Worm (Caenorhabditis elegans) whole organism, mixed stage, embryonic: ENCODE results near the gene sax-7.
A peak's percentile ranks its signal among the peaks of the same experiment; 100 is the strongest.

Experiments
- M03D4.4 ChIP-seq: sonication (generic microtip); optimal IDR thresholded peaks from 2 replicates; lab custom pipeline; 2017; ENCODE audit warnings: mild to moderate bottlenecking, missing genetic modification characterization, missing compliant biosample characterization
- bed-3 ChIP-seq: fragments of 200-800 bp; sonication (Bioruptor generic); optimal IDR thresholded peaks from 3 replicates; lab custom pipeline; 2018; ENCODE audit warnings: mild to moderate bottlenecking, missing genetic modification characterization, moderate library complexity, missing compliant biosample characterization
- blmp-1 ChIP-seq: fragments of 150-350 bp; optimal IDR thresholded peaks from 2 replicates; lab custom pipeline; 2014; ENCODE audit warnings: missing biosample characterization, missing genetic modification characterization
- ceh-39 ChIP-seq: fragments of 150-350 bp; optimal IDR thresholded peaks from 2 replicates; lab custom pipeline; 2014; ENCODE audit warnings: missing biosample characterization, missing genetic modification characterization
- ceh-43 ChIP-seq: fragments of 200-800 bp; sonication (Bioruptor generic); optimal IDR thresholded peaks from 2 replicates; lab custom pipeline; 2018; ENCODE audit warnings: mild to moderate bottlenecking, missing genetic modification characterization, moderate library complexity, missing compliant biosample characterization
- ceh-83 ChIP-seq: fragments of 200-800 bp; sonication (Bioruptor generic); optimal IDR thresholded peaks from 2 replicates; lab custom pipeline; 2018; ENCODE audit warnings: mild to moderate bottlenecking, missing genetic modification characterization, missing compliant biosample characterization
- ces-1 ChIP-seq: fragments of 150-350 bp; optimal IDR thresholded peaks from 2 replicates; lab custom pipeline; 2014; ENCODE audit warnings: missing biosample characterization, missing genetic modification reagents, missing genetic modification characterization
- cnd-1 ChIP-seq: fragments of 200-800 bp; sonication (Bioruptor generic); optimal IDR thresholded peaks from 2 replicates; lab custom pipeline; 2018; ENCODE audit warnings: mild to moderate bottlenecking, missing genetic modification characterization, missing compliant biosample characterization
- drap-1 ChIP-seq: fragments of 200-800 bp; sonication (Bioruptor generic); optimal IDR thresholded peaks from 3 replicates; lab custom pipeline; 2018; ENCODE audit warnings: mild to moderate bottlenecking, missing genetic modification characterization, missing compliant biosample characterization
- elt-1 ChIP-seq: sonication (generic microtip); optimal IDR thresholded peaks from 2 replicates; lab custom pipeline; 2017; ENCODE audit warnings: missing genetic modification characterization, mild to moderate bottlenecking, missing compliant biosample characterization, antibody characterized with exemption, moderate library complexity, borderline replicate concordance; ENCODE audit not compliant: insufficient read depth
- elt-3 ChIP-seq: fragments of 150-350 bp; optimal IDR thresholded peaks from 2 replicates; lab custom pipeline; 2014; ENCODE audit warnings: missing biosample characterization, missing genetic modification characterization
- flh-1 ChIP-seq: fragments of 200-800 bp; sonication (Bioruptor generic); optimal IDR thresholded peaks from 2 replicates; lab custom pipeline; 2018; ENCODE audit warnings: mild to moderate bottlenecking, missing genetic modification characterization, moderate library complexity, missing compliant biosample characterization
- ham-2 ChIP-seq: fragments of 200-800 bp; sonication (Bioruptor generic); optimal IDR thresholded peaks from 2 replicates; lab custom pipeline; 2018; ENCODE audit warnings: mild to moderate bottlenecking, missing genetic modification characterization, missing compliant biosample characterization
- hlh-1 ChIP-seq: fragments of 150-350 bp; optimal IDR thresholded peaks from 2 replicates; lab custom pipeline; 2014; ENCODE audit warnings: missing biosample characterization, missing genetic modification reagents, missing genetic modification characterization
- lin-13 ChIP-seq: fragments of 150-350 bp; optimal IDR thresholded peaks from 2 replicates; lab custom pipeline; 2014; ENCODE audit warnings: missing biosample characterization, missing genetic modification characterization
- lin-32 ChIP-seq: fragments of 200-800 bp; sonication (Bioruptor generic); optimal IDR thresholded peaks from 2 replicates; lab custom pipeline; 2018; ENCODE audit warnings: mild to moderate bottlenecking, missing genetic modification characterization, missing compliant biosample characterization
- lsy-2 ChIP-seq: fragments of 150-350 bp; optimal IDR thresholded peaks from 2 replicates; lab custom pipeline; 2014; ENCODE audit warnings: missing biosample characterization, missing genetic modification characterization
- mab-5 ChIP-seq: fragments of 150-350 bp; optimal IDR thresholded peaks from 2 replicates; lab custom pipeline; 2014; ENCODE audit warnings: missing biosample characterization, missing genetic modification characterization
- mep-1 ChIP-seq: fragments of 150-350 bp; optimal IDR thresholded peaks from 2 replicates; lab custom pipeline; 2017; ENCODE audit warnings: missing biosample characterization, missing genetic modification reagents, missing genetic modification characterization, inconsistent platforms
- mls-2 ChIP-seq: sonication (generic microtip); optimal IDR thresholded peaks from 2 replicates; lab custom pipeline; 2016; ENCODE audit warnings: mild to moderate bottlenecking, missing genetic modification characterization, moderate library complexity, missing compliant biosample characterization
- nhr-12 ChIP-seq: fragments of 150-350 bp; optimal IDR thresholded peaks from 2 replicates; lab custom pipeline; 2014; ENCODE audit warnings: missing biosample characterization, missing genetic modification characterization
- nhr-237 ChIP-seq: fragments of 150-350 bp; optimal IDR thresholded peaks from 2 replicates; lab custom pipeline; 2014; ENCODE audit warnings: missing biosample characterization, missing genetic modification characterization
- nhr-28 ChIP-seq: fragments of 150-350 bp; optimal IDR thresholded peaks from 2 replicates; lab custom pipeline; 2014; ENCODE audit warnings: missing biosample characterization, missing genetic modification characterization
- nhr-76 ChIP-seq: sonication (generic microtip); optimal IDR thresholded peaks from 2 replicates; lab custom pipeline; 2017; ENCODE audit warnings: missing biosample characterization, missing genetic modification characterization
- pha-4 ChIP-seq: fragments of 150-350 bp; optimal IDR thresholded peaks from 2 replicates; lab custom pipeline; 2018; ENCODE audit warnings: missing biosample characterization, missing genetic modification reagents, missing genetic modification characterization
- sem-2 ChIP-seq: fragments of 200-800 bp; sonication (Bioruptor generic); optimal IDR thresholded peaks from 2 replicates; lab custom pipeline; 2018; ENCODE audit warnings: mild to moderate bottlenecking, missing genetic modification characterization, missing compliant biosample characterization
- tbx-8 ChIP-seq: fragments of 200-800 bp; sonication (Bioruptor generic); optimal IDR thresholded peaks from 2 replicates; lab custom pipeline; 2018; ENCODE audit warnings: mild to moderate bottlenecking, missing genetic modification characterization, moderate library complexity, missing compliant biosample characterization
- unc-120 ChIP-seq: sonication (generic microtip); optimal IDR thresholded peaks from 2 replicates; lab custom pipeline; 2017; ENCODE audit warnings: missing genetic modification characterization, missing compliant biosample characterization; ENCODE audit not compliant: poor library complexity, severe bottlenecking
- unc-39 ChIP-seq: fragments of 150-350 bp; optimal IDR thresholded peaks from 2 replicates; lab custom pipeline; 2014; ENCODE audit warnings: missing biosample characterization, missing genetic modification characterization
- unc-62 ChIP-seq: fragments of 150-350 bp; optimal IDR thresholded peaks from 2 replicates; lab custom pipeline; 2014; ENCODE audit warnings: missing biosample characterization, missing genetic modification reagents, missing genetic modification characterization
- zip-8 ChIP-seq: fragments of 150-350 bp; optimal IDR thresholded peaks from 2 replicates; lab custom pipeline; 2014; ENCODE audit warnings: missing biosample characterization, missing genetic modification characterization
- ztf-11 ChIP-seq: fragments of 150-350 bp; optimal IDR thresholded peaks from 2 replicates; lab custom pipeline; 2014; ENCODE audit warnings: missing biosample characterization, missing genetic modification characterization

The sax-7 gene

ce11 chrIV:8036492-8036891 is 26.0 kb upstream of the sax-7 start:
- no peak for TF ChIP-seq bed-3 (GFP tag; lab: Kevin White, UChicago)
- TF ChIP-seq flh-1 (GFP tag; lab: Kevin White, UChicago): no peak
- TF ChIP-seq nhr-28 (tag; lab: Kevin White, UChicago): no peak
- no peak for TF ChIP-seq zip-8
- TF ChIP-seq unc-62: peak; percentile 9
- no peak for TF ChIP-seq tbx-8 (GFP tag; lab: Kevin White, UChicago)
- no peak for TF ChIP-seq hlh-1 (tag; lab: Kevin White, UChicago)
- no peak for TF ChIP-seq elt-3
- TF ChIP-seq, all 35 proteins: peak for 1

DNA sequence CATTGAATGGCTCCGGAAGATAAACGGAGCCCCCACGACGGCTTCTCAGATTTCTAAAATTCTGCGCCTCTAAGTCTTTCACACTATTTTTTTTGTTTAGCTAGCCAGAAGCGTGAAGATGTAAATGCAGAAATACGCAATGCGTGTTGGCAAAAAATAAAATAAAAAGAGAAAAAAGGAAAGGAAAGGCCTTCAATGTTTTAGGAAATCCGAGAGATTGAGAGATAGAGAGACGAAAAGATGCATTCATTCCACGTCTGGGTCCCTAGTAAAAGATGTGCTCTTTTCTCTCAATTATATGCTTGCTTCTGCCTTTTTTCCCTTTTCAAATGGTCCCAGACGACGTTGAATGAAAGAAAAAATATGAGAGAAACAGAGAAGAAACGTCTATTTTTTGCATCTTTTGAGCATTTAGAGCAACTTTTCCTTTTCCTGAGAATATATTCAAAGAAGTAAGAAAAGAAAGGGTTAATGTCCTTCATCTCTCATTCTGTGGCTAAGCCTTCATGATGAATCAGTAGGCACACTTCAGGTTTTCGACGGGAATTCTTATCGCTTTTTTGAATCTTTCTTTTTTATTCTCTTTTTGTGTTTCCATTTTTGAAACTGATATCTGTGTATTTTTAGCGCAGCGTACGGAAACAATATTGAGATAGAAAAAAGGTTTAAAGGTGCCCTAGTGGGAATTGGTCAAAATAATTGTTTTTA is 21.7 kb upstream of the sax-7 start:
- TF ChIP-seq ceh-83 (GFP tag; lab: Kevin White, UChicago) (no peak), ces-1 (GFP tag; lab: Kevin White, UChicago) (peak; percentile 84)

ce11 chrIV:8042005-8042404 is 20.5 kb upstream of the sax-7 start:
- no peak for TF ChIP-seq ham-2
- no peak for TF ChIP-seq cnd-1 (tag; lab: Kevin White, UChicago)
- no peak for TF ChIP-seq nhr-76 (tag; lab: Kevin White, UChicago)
- TF ChIP-seq nhr-12 (tag; lab: Kevin White, UChicago): no peak
- TF ChIP-seq ceh-83 (GFP tag; lab: Kevin White, UChicago): no peak
- TF ChIP-seq mab-5 (tag; lab: Kevin White, UChicago): no peak
- no peak for TF ChIP-seq lsy-2
- no peak for TF ChIP-seq zip-8
- TF ChIP-seq nhr-28 (tag; lab: Kevin White, UChicago): no peak
- TF ChIP-seq unc-39: no peak
- no peak for TF ChIP-seq unc-120 (tag; lab: Kevin White, UChicago)
- no peak for TF ChIP-seq flh-1 (GFP tag; lab: Kevin White, UChicago)
- TF ChIP-seq hlh-1 (tag; lab: Kevin White, UChicago): no peak
- TF ChIP-seq sem-2 (GFP tag; lab: Kevin White, UChicago): no peak
- no peak for TF ChIP-seq elt-1 (tag; lab: Kevin White, UChicago)
- no peak for TF ChIP-seq ceh-39
- TF ChIP-seq lin-32 (GFP tag; lab: Kevin White, UChicago): no peak
- no peak for TF ChIP-seq ceh-43 (GFP tag; lab: Kevin White, UChicago)
- TF ChIP-seq ztf-11: no peak
- TF ChIP-seq bed-3 (GFP tag; lab: Kevin White, UChicago): no peak
- TF ChIP-seq, all 35 proteins: peak for 0

- TF ChIP-seq ham-2 (no peak), unc-39 (no peak), ceh-83 (GFP tag; lab: Kevin White, UChicago) (no peak)
These were observed 19.6 kb upstream of the sax-7 start for ce11 chrIV:8042897-8043296.

DNA sequence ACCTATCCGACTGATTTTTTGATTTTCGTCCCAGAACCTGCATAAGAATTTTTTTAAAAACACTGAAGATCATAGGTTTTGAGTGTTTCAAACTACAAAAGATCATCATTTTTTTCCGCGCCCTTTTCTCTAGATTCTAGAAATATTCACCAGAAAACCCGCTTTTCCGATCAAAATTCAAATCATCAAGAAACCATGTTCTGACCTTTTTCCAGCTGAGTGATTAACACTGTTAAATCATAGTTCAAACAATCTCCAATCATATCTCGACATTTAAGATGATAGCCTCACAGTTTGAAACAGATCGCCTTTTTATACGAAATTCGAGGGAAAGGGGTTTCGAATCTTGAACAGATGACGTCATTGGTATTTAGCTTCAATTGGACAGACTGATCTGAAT is 18.7 kb upstream of the sax-7 start:
- no peak for TF ChIP-seq tbx-8 (GFP tag; lab: Kevin White, UChicago)
- TF ChIP-seq lin-32 (GFP tag; lab: Kevin White, UChicago): no peak
- no peak for TF ChIP-seq bed-3 (GFP tag; lab: Kevin White, UChicago)
- no peak for TF ChIP-seq sem-2 (GFP tag; lab: Kevin White, UChicago)
- TF ChIP-seq ceh-43 (GFP tag; lab: Kevin White, UChicago): no peak
- no peak for TF ChIP-seq ham-2
- TF ChIP-seq zip-8: no peak
- TF ChIP-seq mep-1 (tag; lab: Kevin White, UChicago): no peak

- TF ChIP-seq elt-3: no peak
- no peak for TF ChIP-seq drap-1
- TF ChIP-seq elt-1 (tag; lab: Kevin White, UChicago): no peak
- no peak for TF ChIP-seq nhr-237 (tag; lab: Kevin White, UChicago)
- TF ChIP-seq cnd-1 (tag; lab: Kevin White, UChicago): no peak
- TF ChIP-seq lin-13: no peak
- TF ChIP-seq flh-1 (GFP tag; lab: Kevin White, UChicago): no peak
- no peak for TF ChIP-seq mls-2 (tag; lab: Kevin White, UChicago)
- no peak for TF ChIP-seq ceh-83 (GFP tag; lab: Kevin White, UChicago)
- no peak for TF ChIP-seq mab-5 (tag; lab: Kevin White, UChicago)
- no peak for TF ChIP-seq ham-2
- no peak for TF ChIP-seq ceh-39
- TF ChIP-seq bed-3 (GFP tag; lab: Kevin White, UChicago): no peak
- no peak for TF ChIP-seq M03D4.4 (tag; lab: Kevin White, UChicago)
- no peak for TF ChIP-seq blmp-1 (tag; lab: Kevin White, UChicago)
- TF ChIP-seq hlh-1 (tag; lab: Kevin White, UChicago): no peak
- no peak for TF ChIP-seq pha-4 (tag; lab: Kevin White, UChicago)
These were observed 17.9 kb upstream of the sax-7 start, which contains the start of gene nhr-258 for ce11 chrIV:8044574-8044973. Gene nhr-258, plus strand, starts transcription at chrIV:8044938.
